Fruit fly (Drosophila melanogaster) whole organism, embryonic: ENCODE measurements around the gene nxf4.

Source experiments
- Antp ChIP-seq: fragments of 200-800 bp; sonication (Bioruptor generic); optimal IDR thresholded peaks from 3 replicates; lab custom pipeline; 2016; ENCODE audit warnings: missing biosample characterization, missing genetic modification characterization
- Atf-2 ChIP-seq: fragments of 200-800 bp; sonication (Bioruptor generic); optimal IDR thresholded peaks from 2 replicates; lab custom pipeline; 2016; ENCODE audit warnings: missing biosample characterization, missing genetic modification characterization
- CG10543 ChIP-seq: fragments of 200-800 bp; sonication (Bioruptor generic); optimal IDR thresholded peaks from 3 replicates; lab custom pipeline; 2017; ENCODE audit warnings: missing biosample characterization, mild to moderate bottlenecking, missing genetic modification characterization, moderate library complexity
- CG11456 ChIP-seq: fragments of 200-800 bp; sonication (Bioruptor generic); IDR thresholded peaks from 3 replicates; pipeline ENCODE4 v1.3.6; 2022; ENCODE audit warnings: missing biosample characterization, missing genetic modification characterization
- CG12155 ChIP-seq: fragments of 200-800 bp; sonication (Bioruptor generic); optimal IDR thresholded peaks from 3 replicates; lab custom pipeline; 2016; ENCODE audit warnings: missing biosample characterization, missing genetic modification characterization
- CG12219 ChIP-seq: fragments of 200-800 bp; sonication (Bioruptor generic); optimal IDR thresholded peaks from 3 replicates; lab custom pipeline; 2018; ENCODE audit warnings: missing biosample characterization, mild to moderate bottlenecking, missing genetic modification characterization
- CG13287 ChIP-seq: fragments of 200-800 bp; sonication (Bioruptor generic); IDR thresholded peaks from 2 replicates; pipeline ENCODE4 v1.3.6; 2022; ENCODE audit warnings: missing biosample characterization, missing genetic modification characterization; ENCODE audit not compliant: partially characterized antibody
- CG13424 ChIP-seq: fragments of 200-800 bp; sonication (Bioruptor generic); optimal IDR thresholded peaks from 2 replicates; lab custom pipeline; 2019; ENCODE audit warnings: missing biosample characterization, mild to moderate bottlenecking, missing genetic modification characterization, moderate library complexity
- CG13775 ChIP-seq: fragments of 200-800 bp; sonication (Bioruptor generic); optimal IDR thresholded peaks from 3 replicates; lab custom pipeline; 2017; ENCODE audit warnings: missing biosample characterization, mild to moderate bottlenecking, missing genetic modification characterization
- CG14710 ChIP-seq: fragments of 200-800 bp; sonication (Bioruptor generic); optimal IDR thresholded peaks from 3 replicates; lab custom pipeline; 2019; ENCODE audit warnings: missing biosample characterization, mild to moderate bottlenecking, missing genetic modification characterization, moderate library complexity
- CG14965 ChIP-seq: fragments of 200-800 bp; sonication (Bioruptor generic); optimal IDR thresholded peaks from 2 replicates; lab custom pipeline; 2016; ENCODE audit warnings: missing biosample characterization, missing genetic modification characterization, borderline replicate concordance
- CG16813 ChIP-seq: fragments of 200-800 bp; sonication (Bioruptor generic); IDR thresholded peaks from 3 replicates; pipeline ENCODE4 v1.3.6; 2022; ENCODE audit warnings: missing biosample characterization, missing genetic modification characterization; ENCODE audit not compliant: partially characterized antibody
- CG16815 ChIP-seq: fragments of 200-800 bp; sonication (Bioruptor generic); optimal IDR thresholded peaks from 3 replicates; lab custom pipeline; 2017; ENCODE audit warnings: missing biosample characterization, mild to moderate bottlenecking, missing genetic modification characterization
- CG17912 ChIP-seq: fragments of 200-800 bp; sonication (Bioruptor generic); optimal IDR thresholded peaks from 2 replicates; lab custom pipeline; 2018; ENCODE audit warnings: missing biosample characterization, mild to moderate bottlenecking, missing genetic modification characterization
- CG18619 ChIP-seq: fragments of 200-800 bp; sonication (Bioruptor generic); optimal IDR thresholded peaks from 3 replicates; lab custom pipeline; 2017; ENCODE audit warnings: missing biosample characterization, mild to moderate bottlenecking, missing genetic modification characterization
- CG6765 ChIP-seq: fragments of 200-800 bp; sonication (Bioruptor generic); optimal IDR thresholded peaks from 3 replicates; lab custom pipeline; 2017; ENCODE audit warnings: missing biosample characterization, mild to moderate bottlenecking, missing genetic modification characterization
- CG8089 ChIP-seq: fragments of 200-800 bp; sonication (Bioruptor generic); optimal IDR thresholded peaks from 3 replicates; lab custom pipeline; 2016; ENCODE audit warnings: missing biosample characterization, missing genetic modification characterization
- CG9817 ChIP-seq: fragments of 200-800 bp; sonication (Bioruptor generic); optimal IDR thresholded peaks from 2 replicates; lab custom pipeline; 2018; ENCODE audit warnings: missing biosample characterization, mild to moderate bottlenecking, missing genetic modification characterization, moderate library complexity
- D19B ChIP-seq: fragments of 200-800 bp; sonication (Bioruptor generic); optimal IDR thresholded peaks from 2 replicates; lab custom pipeline; 2017; ENCODE audit warnings: missing biosample characterization, mild to moderate bottlenecking, missing genetic modification characterization
- Dref ChIP-seq: fragments of 200-800 bp; sonication (Bioruptor generic); IDR thresholded peaks from 2 replicates; pipeline ENCODE4 v1.3.6; 2022; ENCODE audit warnings: missing biosample characterization, missing genetic modification characterization
- Eip74EF ChIP-seq, 2 experiments: fragments of 200-800 bp in 1 of 2; fragments of >200 bp in 1 of 2; sonication (Bioruptor generic) in 1 of 2; optimal IDR thresholded peaks; 2 replicates each; lab custom pipeline; 2017 to 2019; ENCODE audit warnings: missing biosample characterization in 2 of 2, missing genetic modification characterization in 2 of 2, mild to moderate bottlenecking in 1 of 2, moderate library complexity in 1 of 2
- GATAe ChIP-seq: fragments of 200-800 bp; sonication (Bioruptor generic); conservative IDR thresholded peaks from 2 replicates; pipeline ENCODE4 v1.3.6; 2022; ENCODE audit warnings: missing biosample characterization, missing genetic modification characterization
- H15 ChIP-seq: fragments of 200-800 bp; sonication (Bioruptor generic); IDR thresholded peaks from 3 replicates; pipeline ENCODE4 v1.3.6; 2022; ENCODE audit warnings: missing biosample characterization, missing genetic modification characterization
- Hmx ChIP-seq: fragments of 200-800 bp; sonication (Bioruptor generic); optimal IDR thresholded peaks from 2 replicates; lab custom pipeline; 2016; ENCODE audit warnings: missing biosample characterization, missing genetic modification characterization
- Hr78 ChIP-seq, 2 experiments: fragments of 200-800 bp in 1 of 2; fragments of >200 bp in 1 of 2; sonication (Bioruptor generic) in 1 of 2; optimal IDR thresholded peaks; 2 replicates each; lab custom pipeline; 2017 to 2019; ENCODE audit warnings: missing biosample characterization in 2 of 2, missing genetic modification characterization in 2 of 2, mild to moderate bottlenecking in 1 of 2, moderate library complexity in 1 of 2
- Kr ChIP-seq: fragments of 200-800 bp; sonication (Bioruptor generic); optimal IDR thresholded peaks from 2 replicates; lab custom pipeline; 2017; ENCODE audit warnings: missing biosample characterization, mild to moderate bottlenecking, missing genetic modification characterization
- Lpt ChIP-seq: fragments of >200 bp; optimal IDR thresholded peaks from 2 replicates; lab custom pipeline; 2018; ENCODE audit warnings: missing biosample characterization, missing genetic modification characterization
- Oli ChIP-seq: fragments of 200-800 bp; sonication (Bioruptor generic); optimal IDR thresholded peaks from 2 replicates; lab custom pipeline; 2018; ENCODE audit warnings: missing biosample characterization, mild to moderate bottlenecking, missing genetic modification characterization, moderate library complexity
- Optix ChIP-seq: fragments of 200-800 bp; sonication (Bioruptor generic); IDR thresholded peaks from 3 replicates; pipeline ENCODE4 v1.3.6; 2022; ENCODE audit warnings: missing biosample characterization, missing genetic modification characterization
- Pdp1 ChIP-seq, 2 experiments: fragments of 200-800 bp; sonication (Bioruptor generic); optimal IDR thresholded peaks; 3 replicates each; lab custom pipeline; 2016; ENCODE audit warnings: missing biosample characterization in 2 of 2, missing genetic modification characterization in 2 of 2, mild to moderate bottlenecking in 1 of 2, moderate library complexity in 1 of 2
- Side ChIP-seq: fragments of 200-800 bp; sonication (Bioruptor generic); optimal IDR thresholded peaks from 2 replicates; lab custom pipeline; 2016; ENCODE audit warnings: missing biosample characterization, missing genetic modification characterization
- Sox102F ChIP-seq: fragments of 200-800 bp; sonication (Bioruptor generic); optimal IDR thresholded peaks from 2 replicates; lab custom pipeline; 2018; ENCODE audit warnings: missing biosample characterization, mild to moderate bottlenecking, missing genetic modification characterization, moderate library complexity
- ara ChIP-seq: fragments of 200-800 bp; sonication (Bioruptor generic); IDR thresholded peaks from 2 replicates; pipeline ENCODE4 v1.3.6; 2022; ENCODE audit warnings: missing biosample characterization, missing genetic modification characterization
- br ChIP-seq: fragments of >200 bp; optimal IDR thresholded peaks from 2 replicates; lab custom pipeline; 2017
- dmrt11E ChIP-seq: fragments of 200-800 bp; sonication (Bioruptor generic); optimal IDR thresholded peaks from 3 replicates; lab custom pipeline; 2018; ENCODE audit warnings: missing biosample characterization, mild to moderate bottlenecking, missing genetic modification characterization, moderate library complexity
- dmrt99B ChIP-seq: fragments of 200-800 bp; sonication (Bioruptor generic); optimal IDR thresholded peaks from 2 replicates; lab custom pipeline; 2018; ENCODE audit warnings: missing biosample characterization, mild to moderate bottlenecking, missing genetic modification characterization, moderate library complexity
- gsb-n ChIP-seq: fragments of 200-800 bp; sonication (Bioruptor generic); optimal IDR thresholded peaks from 3 replicates; lab custom pipeline; 2018; ENCODE audit warnings: missing biosample characterization, mild to moderate bottlenecking, missing genetic modification characterization
- gt ChIP-seq: fragments of 200-800 bp; sonication (Bioruptor generic); IDR thresholded peaks from 2 replicates; pipeline ENCODE4 v1.3.6; 2022; ENCODE audit warnings: missing biosample characterization, missing genetic modification characterization
- ind ChIP-seq: fragments of 200-800 bp; sonication (Bioruptor generic); optimal IDR thresholded peaks from 3 replicates; lab custom pipeline; 2016; ENCODE audit warnings: missing biosample characterization, missing genetic modification characterization
- jumu ChIP-seq: fragments of 200-800 bp; sonication (Bioruptor generic); optimal IDR thresholded peaks from 3 replicates; lab custom pipeline; 2016; ENCODE audit warnings: missing biosample characterization, missing genetic modification characterization
- kay ChIP-seq: fragments of 200-800 bp; sonication (Bioruptor generic); optimal IDR thresholded peaks from 2 replicates; lab custom pipeline; 2016; ENCODE audit warnings: missing biosample characterization, missing genetic modification characterization
- klu ChIP-seq: fragments of 200-800 bp; sonication (Bioruptor generic); IDR thresholded peaks from 2 replicates; pipeline ENCODE4 v1.3.6; 2022; ENCODE audit warnings: missing biosample characterization, missing genetic modification characterization
- lilli ChIP-seq: fragments of 200-800 bp; sonication (Bioruptor generic); optimal IDR thresholded peaks from 3 replicates; lab custom pipeline; 2016; ENCODE audit warnings: missing biosample characterization, missing genetic modification characterization
- maf-S ChIP-seq: fragments of 200-800 bp; sonication (Bioruptor generic); optimal IDR thresholded peaks from 2 replicates; lab custom pipeline; 2016; ENCODE audit warnings: missing biosample characterization, missing genetic modification characterization
- sna ChIP-seq: fragments of 200-800 bp; sonication (Bioruptor generic); IDR thresholded peaks from 2 replicates; pipeline ENCODE4 v1.3.6; 2022; ENCODE audit warnings: missing biosample characterization, missing genetic modification characterization; ENCODE audit not compliant: partially characterized antibody
- tap ChIP-seq: fragments of 200-800 bp; optimal IDR thresholded peaks from 3 replicates; lab custom pipeline; 2019; ENCODE audit warnings: missing biosample characterization, mild to moderate bottlenecking, missing genetic modification characterization, moderate library complexity
- tio ChIP-seq: fragments of 200-800 bp; sonication (Bioruptor generic); optimal IDR thresholded peaks from 2 replicates; lab custom pipeline; 2017; ENCODE audit warnings: missing biosample characterization, missing genetic modification characterization, inconsistent platforms
- toy ChIP-seq: fragments of 200-800 bp; sonication (Bioruptor generic); IDR thresholded peaks from 2 replicates; pipeline ENCODE4 v1.3.6; 2022; ENCODE audit warnings: missing biosample characterization, missing genetic modification characterization
- ttk ChIP-seq: fragments of 200-800 bp; sonication (Bioruptor generic); IDR thresholded peaks from 2 replicates; pipeline ENCODE4 v2.1.2; 2022; ENCODE audit warnings: missing biosample characterization, missing genetic modification characterization
- vnd ChIP-seq: fragments of 200-800 bp; sonication (Bioruptor generic); IDR thresholded peaks from 3 replicates; pipeline ENCODE4 v1.3.6; 2022; ENCODE audit warnings: missing biosample characterization, missing genetic modification characterization; ENCODE audit not compliant: partially characterized antibody

Gene nxf4

dm6 chr3R:7346445-7346844 is at the start of gene nxf4 (continued):
- TF ChIP-seq Pdp1 (GFP tag; optimal IDR thresholded peaks at IDR 0.05; lab: Kevin White, UChicago): peak in 1 of 2 experiments; percentile 79
- TF ChIP-seq sna (GFP tag; lab: Robert Waterston, UW): no peak
- TF ChIP-seq GATAe (GFP tag; lab: Robert Waterston, UW): 0 out of 2 replicates have a peak, but pooled peaks have one; percentile 32
- TF ChIP-seq Eip74EF (GFP tag; optimal IDR thresholded peaks at IDR 0.05; lab: Kevin White, UChicago): no peak
- TF ChIP-seq Side (GFP tag; lab: Kevin White, UChicago): peak; percentile 81
- TF ChIP-seq H15 (GFP tag; lab: Robert Waterston, UW): peak; percentile 62; the same call in 1 of the 3 replicates
- no peak for TF ChIP-seq kay (GFP tag; lab: Kevin White, UChicago)
- TF ChIP-seq gt (GFP tag; lab: Robert Waterston, UW): no peak
- peak; percentile 78 for TF ChIP-seq maf-S (GFP tag; lab: Kevin White, UChicago)
- peak; percentile 73 for TF ChIP-seq Antp (GFP tag; lab: Kevin White, UChicago)
- no peak for TF ChIP-seq tap (tag; lab: Kevin White, UChicago)
- peak; percentile 72 for TF ChIP-seq ind (GFP tag; lab: Kevin White, UChicago)
- peak; percentile 49; the same call in 1 of the 3 replicates for TF ChIP-seq CG16813 (GFP tag; lab: Robert Waterston, UW)
- peak; percentile 54 for TF ChIP-seq tio (GFP tag; lab: Kevin White, UChicago)
- peak; percentile 80 for TF ChIP-seq CG9817 (tag; lab: Kevin White, UChicago)
- TF ChIP-seq Sox102F: peak; percentile 80
- TF ChIP-seq CG16815 (GFP tag; lab: Kevin White, UChicago): peak; percentile 64
- peak; percentile 78 for TF ChIP-seq lilli (GFP tag; lab: Kevin White, UChicago)
- peak; percentile 79 for TF ChIP-seq CG13424 (tag; lab: Kevin White, UChicago)
- no peak for TF ChIP-seq CG6765
- peak; percentile 37 for TF ChIP-seq Oli (tag; lab: Kevin White, UChicago)
- peak; percentile 44 for TF ChIP-seq Lpt
- peak; percentile 76 for TF ChIP-seq Optix
- TF ChIP-seq ttk: peak; percentile 59; the same call in 1 of the 2 replicates
- peak; percentile 73 for TF ChIP-seq CG17912
- TF ChIP-seq CG10543 (GFP tag; lab: Kevin White, UChicago): no peak
- TF ChIP-seq CG18619 (GFP tag; lab: Kevin White, UChicago): peak; percentile 56
- no peak for TF ChIP-seq toy (GFP tag; lab: Robert Waterston, UW)
- peak; percentile 53 for TF ChIP-seq klu

- no peak for TF ChIP-seq Kr
- TF ChIP-seq Atf-2 (GFP tag; lab: Kevin White, UChicago): no peak
- no peak for TF ChIP-seq gsb-n (tag; lab: Kevin White, UChicago)
- TF ChIP-seq Hr78 (GFP tag; optimal IDR thresholded peaks at IDR 0.05; lab: Kevin White, UChicago): no peak
- TF ChIP-seq CG12219 (GFP tag; lab: Kevin White, UChicago): no peak
- TF ChIP-seq D19B: no peak
- no peak for TF ChIP-seq jumu (GFP tag; lab: Kevin White, UChicago)
- TF ChIP-seq Hmx (GFP tag; lab: Kevin White, UChicago): no peak
- no peak for TF ChIP-seq CG8089 (GFP tag; lab: Kevin White, UChicago)
- TF ChIP-seq CG14965 (GFP tag; lab: Kevin White, UChicago): peak; percentile 87
- TF ChIP-seq br: no peak
- TF ChIP-seq CG13775: peak; percentile 91
- TF ChIP-seq ara (GFP tag; lab: Robert Waterston, UW): no peak
- TF ChIP-seq dmrt11E: no peak
- no peak for TF ChIP-seq CG13287 (GFP tag; lab: Robert Waterston, UW)
- TF ChIP-seq dmrt99B (tag; lab: Kevin White, UChicago): no peak
- no peak for TF ChIP-seq vnd (GFP tag; lab: Robert Waterston, UW)
- TF ChIP-seq CG14710 (tag; lab: Kevin White, UChicago): no peak
- no peak for TF ChIP-seq CG12155 (GFP tag; lab: Kevin White, UChicago)
- TF ChIP-seq CG11456 (GFP tag; lab: Robert Waterston, UW): 0 out of 3 replicates have a peak, but pooled peaks have one; percentile 44
- no peak for TF ChIP-seq Optix
- TF ChIP-seq Dref (GFP tag; lab: Robert Waterston, UW): no peak
These were observed 42.0 kb upstream of the nxf4 start, which contains the start of gene CG42544 for dm6 chr3R:7304455-7305088. Gene CG42544, plus strand, starts transcription at chr3R:7304592.
